Worm (Caenorhabditis elegans) whole organism, L2 larva: ENCODE measurements around the gene ngn-1.
A peak's percentile ranks its signal among the peaks of the same experiment; 100 is the strongest.

Experiments
- C34F6.9 ChIP-seq: fragments of 150-350 bp; optimal IDR thresholded peaks from 2 replicates; lab custom pipeline; 2014; ENCODE audit warnings: missing biosample characterization, missing genetic modification characterization
- F13H6.1 ChIP-seq: sonication (generic microtip); optimal IDR thresholded peaks from 2 replicates; lab custom pipeline; 2016; ENCODE audit warnings: missing genetic modification characterization, missing compliant biosample characterization
- R02D3.7 ChIP-seq: fragments of 150-350 bp; optimal IDR thresholded peaks from 2 replicates; lab custom pipeline; 2014; ENCODE audit warnings: missing biosample characterization, missing genetic modification characterization
- alr-1 ChIP-seq: fragments of 150-350 bp; optimal IDR thresholded peaks from 2 replicates; lab custom pipeline; 2014; ENCODE audit warnings: missing biosample characterization, missing genetic modification characterization
- ama-1 ChIP-seq: fragments of 150-350 bp; optimal IDR thresholded peaks from 2 replicates; lab custom pipeline; 2018; ENCODE audit warnings: inconsistent platforms
- blmp-1 ChIP-seq: sonication (generic microtip); optimal IDR thresholded peaks from 2 replicates; lab custom pipeline; 2017; ENCODE audit warnings: missing genetic modification characterization, mild to moderate bottlenecking, missing compliant biosample characterization, antibody characterized with exemption, moderate library complexity; ENCODE audit not compliant: insufficient read depth
- ceh-16 ChIP-seq: fragments of 150-350 bp; optimal IDR thresholded peaks from 2 replicates; lab custom pipeline; 2014; ENCODE audit warnings: missing biosample characterization, missing genetic modification characterization
- crh-2 ChIP-seq: sonication (generic microtip); optimal IDR thresholded peaks from 2 replicates; lab custom pipeline; 2017; ENCODE audit warnings: missing biosample characterization, missing genetic modification characterization
- dmd-4 ChIP-seq: sonication (generic microtip); optimal IDR thresholded peaks from 2 replicates; lab custom pipeline; 2017; ENCODE audit warnings: missing biosample characterization, missing genetic modification characterization
- egl-27 ChIP-seq: sonication (generic microtip); optimal IDR thresholded peaks from 3 replicates; lab custom pipeline; 2017; ENCODE audit warnings: missing biosample characterization, missing genetic modification reagents, missing genetic modification characterization
- elt-1 ChIP-seq: fragments of 150-350 bp; optimal IDR thresholded peaks from 2 replicates; lab custom pipeline; 2014; ENCODE audit warnings: missing biosample characterization, missing genetic modification characterization
- fos-1 ChIP-seq: fragments of 150-350 bp; optimal IDR thresholded peaks from 2 replicates; lab custom pipeline; 2014; ENCODE audit warnings: missing biosample characterization, missing genetic modification characterization
- gmeb-1 ChIP-seq: fragments of 150-350 bp; optimal IDR thresholded peaks from 2 replicates; lab custom pipeline; 2014; ENCODE audit warnings: missing biosample characterization, missing genetic modification characterization
- lin-11 ChIP-seq: fragments of 150-350 bp; sonication (generic microtip); optimal IDR thresholded peaks from 2 replicates; lab custom pipeline; 2014; ENCODE audit warnings: missing biosample characterization, missing genetic modification characterization, inconsistent platforms, mixed read lengths
- lin-13 ChIP-seq: fragments of 150-350 bp; optimal IDR thresholded peaks from 2 replicates; lab custom pipeline; 2014; ENCODE audit warnings: missing biosample characterization, missing genetic modification reagents, missing genetic modification characterization
- lin-39 ChIP-seq: fragments of 150-350 bp; optimal IDR thresholded peaks from 2 replicates; lab custom pipeline; 2014; ENCODE audit warnings: missing biosample characterization, missing genetic modification reagents, missing genetic modification characterization
- lsy-2 ChIP-seq, 2 experiments: fragments of 150-350 bp in 1 of 2; sonication (generic microtip) in 1 of 2; optimal IDR thresholded peaks; 2 replicates each; lab custom pipeline; 2014 to 2017; ENCODE audit warnings: missing biosample characterization in 2 of 2, missing genetic modification characterization in 2 of 2
- mbf-1 ChIP-seq: sonication (generic microtip); optimal IDR thresholded peaks from 2 replicates; lab custom pipeline; 2017; ENCODE audit warnings: missing biosample characterization, missing genetic modification characterization
- mdl-1 ChIP-seq, 2 experiments: fragments of 150-350 bp in 1 of 2; sonication (generic microtip) in 1 of 2; optimal IDR thresholded peaks; 2 replicates each; lab custom pipeline; 2017; ENCODE audit warnings: missing biosample characterization in 2 of 2, missing genetic modification characterization in 2 of 2
- nhr-11 ChIP-seq: fragments of 150-350 bp; optimal IDR thresholded peaks from 2 replicates; lab custom pipeline; 2014; ENCODE audit warnings: missing biosample characterization, missing genetic modification characterization
- nhr-129 ChIP-seq: fragments of 150-350 bp; optimal IDR thresholded peaks from 2 replicates; lab custom pipeline; 2014; ENCODE audit warnings: missing biosample characterization, missing genetic modification characterization
- nhr-21 ChIP-seq: fragments of 150-350 bp; optimal IDR thresholded peaks from 2 replicates; lab custom pipeline; 2014; ENCODE audit warnings: missing biosample characterization, missing genetic modification characterization
- nhr-23 ChIP-seq: fragments of 150-350 bp; optimal IDR thresholded peaks from 2 replicates; lab custom pipeline; 2014; ENCODE audit warnings: missing biosample characterization, missing genetic modification reagents, missing genetic modification characterization
- nhr-237 ChIP-seq: fragments of 150-350 bp; optimal IDR thresholded peaks from 2 replicates; lab custom pipeline; 2014; ENCODE audit warnings: missing biosample characterization, missing genetic modification characterization
- nhr-25 ChIP-seq: fragments of 150-350 bp; sonication (generic microtip); optimal IDR thresholded peaks from 3 replicates; lab custom pipeline; 2014; ENCODE audit warnings: missing biosample characterization, missing genetic modification characterization
- nhr-6 ChIP-seq: fragments of 150-350 bp; optimal IDR thresholded peaks from 2 replicates; lab custom pipeline; 2014; ENCODE audit warnings: missing biosample characterization, missing genetic modification characterization
- peb-1 ChIP-seq: fragments of 150-350 bp; optimal IDR thresholded peaks from 2 replicates; lab custom pipeline; 2014; ENCODE audit warnings: missing biosample characterization, missing genetic modification characterization
- sem-4 ChIP-seq: fragments of 150-350 bp; optimal IDR thresholded peaks from 2 replicates; lab custom pipeline; 2014; ENCODE audit warnings: missing biosample characterization, missing genetic modification reagents, missing genetic modification characterization
- skn-1 ChIP-seq: sonication (generic microtip); optimal IDR thresholded peaks from 2 replicates; lab custom pipeline; 2017; ENCODE audit warnings: missing biosample characterization, missing genetic modification characterization
- sma-3 ChIP-seq: sonication (generic microtip); optimal IDR thresholded peaks from 2 replicates; lab custom pipeline; 2016; ENCODE audit warnings: missing genetic modification reagents, missing genetic modification characterization, missing compliant biosample characterization
- sma-9 ChIP-seq, 2 experiments: fragments of 150-350 bp in 1 of 2; sonication (generic microtip) in 1 of 2; optimal IDR thresholded peaks; 2 replicates each; lab custom pipeline; 2014 to 2016; ENCODE audit warnings: missing genetic modification characterization in 2 of 2, mild to moderate bottlenecking in 1 of 2, missing biosample characterization in 1 of 2, missing compliant biosample characterization in 1 of 2, missing genetic modification reagents in 1 of 2, moderate library complexity in 1 of 2
- snpc-4 ChIP-seq: fragments of 150-350 bp; optimal IDR thresholded peaks from 2 replicates; lab custom pipeline; 2014; ENCODE audit warnings: missing biosample characterization, missing genetic modification characterization
- unc-39 ChIP-seq: fragments of 150-350 bp; optimal IDR thresholded peaks from 2 replicates; lab custom pipeline; 2014; ENCODE audit warnings: missing biosample characterization, missing genetic modification characterization
- unc-55 ChIP-seq: fragments of 150-350 bp; sonication (generic microtip); optimal IDR thresholded peaks from 3 replicates; lab custom pipeline; 2014; ENCODE audit warnings: missing biosample characterization, missing genetic modification reagents, missing genetic modification characterization
- unc-62 ChIP-seq: fragments of 150-350 bp; optimal IDR thresholded peaks from 2 replicates; lab custom pipeline; 2014; ENCODE audit warnings: missing biosample characterization, missing genetic modification reagents, missing genetic modification characterization
- zag-1 ChIP-seq: fragments of 150-350 bp; optimal IDR thresholded peaks from 2 replicates; lab custom pipeline; 2014; ENCODE audit warnings: missing biosample characterization, missing genetic modification characterization
- ztf-1 ChIP-seq: fragments of 200-800 bp; sonication (Bioruptor generic); conservative IDR thresholded peaks from 2 replicates; pipeline ENCODE4 v1.3.6; 2022; ENCODE audit warnings: missing genetic modification characterization, missing compliant biosample characterization
- ztf-11 ChIP-seq: sonication (generic microtip); optimal IDR thresholded peaks from 2 replicates; lab custom pipeline; 2017; ENCODE audit warnings: missing biosample characterization, missing genetic modification characterization
- ztf-4 ChIP-seq: fragments of 150-350 bp; optimal IDR thresholded peaks from 2 replicates; lab custom pipeline; 2014; ENCODE audit warnings: missing biosample characterization, missing genetic modification characterization

The ngn-1 gene

ce11 chrIV:2613754-2614244, 14.3 kb downstream of the ngn-1 start, which contains the start of gene daao-1:
Gene daao-1 (plus strand): TSS chrIV:2614194.
- TF ChIP-seq dmd-4 (tag; lab: Kevin White, UChicago) = no peak
- no peak for TF ChIP-seq R02D3.7 (tag; lab: Kevin White, UChicago)
- no peak for TF ChIP-seq lin-39
- no peak for TF ChIP-seq nhr-6 (tag; lab: Kevin White, UChicago)
- TF ChIP-seq lin-11 (tag; lab: Kevin White, UChicago) = no peak
- no peak for TF ChIP-seq fos-1 (tag; lab: Kevin White, UChicago)
- TF ChIP-seq crh-2 (tag; lab: Kevin White, UChicago) = no peak
- no peak for TF ChIP-seq sem-4 (tag; lab: Kevin White, UChicago)
- TF ChIP-seq ztf-11 (tag; lab: Kevin White, UChicago) = no peak
- TF ChIP-seq unc-39 (tag; lab: Kevin White, UChicago) = no peak
- TF ChIP-seq lin-13 = no peak

ce11 chrIV:2613011-2613503, 15.0 kb downstream of the ngn-1 start, which contains the start of gene Y69A2AR.28:
Gene Y69A2AR.28 (minus strand): TSS chrIV:2613061.
- peak in 1 of 2 experiments; percentile 32 for TF ChIP-seq lsy-2 (tag; optimal IDR thresholded peaks at IDR 0.05; lab: Kevin White, UChicago)
- no peak for TF ChIP-seq crh-2 (tag; lab: Kevin White, UChicago)
- peak; percentile 17 for TF ChIP-seq gmeb-1 (tag; lab: Kevin White, UChicago)
- TF ChIP-seq ama-1 (lab: Kevin White, UChicago) = no peak
- no peak for TF ChIP-seq alr-1 (tag; lab: Kevin White, UChicago)
- peak; percentile 8 for TF ChIP-seq unc-55
- no peak for TF ChIP-seq dmd-4 (tag; lab: Kevin White, UChicago)

ce11 chrIV:2610974-2611373, 17.1 kb downstream of the ngn-1 start:
- no peak for TF ChIP-seq mbf-1 (tag; lab: Kevin White, UChicago)
- no peak for TF ChIP-seq F13H6.1 (tag; lab: Kevin White, UChicago)
- no peak for TF ChIP-seq lin-13
- no peak for TF ChIP-seq skn-1
- TF ChIP-seq crh-2 (tag; lab: Kevin White, UChicago) = no peak
- TF ChIP-seq sma-9 (GFP tag; optimal IDR thresholded peaks at IDR 0.05; lab: Kevin White, UChicago) = no peak
- no peak for TF ChIP-seq sma-9 (tag; optimal IDR thresholded peaks at IDR 0.05; lab: Kevin White, UChicago)
- no peak for TF ChIP-seq ceh-16 (tag; lab: Kevin White, UChicago)
- no peak for TF ChIP-seq dmd-4 (tag; lab: Kevin White, UChicago)
- TF ChIP-seq lsy-2 (tag; optimal IDR thresholded peaks at IDR 0.05; lab: Kevin White, UChicago) = no peak
- no peak for TF ChIP-seq snpc-4

ce11 chrIV:2610409-2610808, 17.7 kb downstream of the ngn-1 start, which contains the start of gene Y69A2AR.32:
Gene Y69A2AR.32 (plus strand): TSS chrIV:2610436.
- no peak for TF ChIP-seq R02D3.7 (tag; lab: Kevin White, UChicago)
- no peak for TF ChIP-seq nhr-23 (tag; lab: Kevin White, UChicago)
- TF ChIP-seq sma-3 = no peak
- no peak for TF ChIP-seq ztf-11 (tag; lab: Kevin White, UChicago)
- TF ChIP-seq ztf-1 = no peak
- TF ChIP-seq nhr-25 = no peak
- no peak for TF ChIP-seq mbf-1 (tag; lab: Kevin White, UChicago)
- no peak for TF ChIP-seq mdl-1 (tag; optimal IDR thresholded peaks at IDR 0.05; lab: Kevin White, UChicago)
- no peak for TF ChIP-seq lsy-2 (tag; optimal IDR thresholded peaks at IDR 0.05; lab: Kevin White, UChicago)
- TF ChIP-seq nhr-129 = no peak
- TF ChIP-seq C34F6.9 (tag; lab: Kevin White, UChicago) = no peak

- TF ChIP-seq crh-2 (tag; lab: Kevin White, UChicago) (peak; percentile 3), nhr-237 (tag; lab: Kevin White, UChicago) (no peak), sem-4 (tag; lab: Kevin White, UChicago) (no peak), lin-11 (tag; lab: Kevin White, UChicago) (no peak), skn-1 (no peak), zag-1 (tag; lab: Kevin White, UChicago) (no peak), blmp-1 (tag; lab: Kevin White, UChicago) (peak; percentile 18), unc-62 (GFP tag; lab: Kevin White, UChicago) (no peak), snpc-4 (no peak), sma-3 (no peak), mbf-1 (tag; lab: Kevin White, UChicago) (no peak), nhr-21 (peak; percentile 2), nhr-25 (peak; percentile 42), nhr-11 (no peak), ztf-4 (tag; lab: Kevin White, UChicago) (no peak), elt-1 (no peak), nhr-129 (no peak), peb-1 (no peak), egl-27 (no peak), C34F6.9 (tag; lab: Kevin White, UChicago) (no peak), F13H6.1 (tag; lab: Kevin White, UChicago) (no peak), ama-1 (lab: Kevin White, UChicago) (no peak)
These were observed 20.5 kb downstream of the ngn-1 start, which contains the start of gene vamp-7 for ce11 chrIV:2607513-2608101. Gene vamp-7 (plus strand): TSS chrIV:2608051.
